Worm (Caenorhabditis elegans) whole organism, L4 larva: Measurements from ENCODE around the gene C45B11.2.

Experiments
- F49E8.2 ChIP-seq: sonication (generic microtip); optimal IDR thresholded peaks from 2 replicates; lab custom pipeline; 2016; ENCODE audit warnings: missing compliant biosample characterization, mild to moderate bottlenecking, missing genetic modification characterization, borderline replicate concordance
- Y75B8A.6 ChIP-seq: fragments of 200-800 bp; sonication (Bioruptor generic); IDR thresholded peaks from 2 replicates; pipeline ENCODE4 v1.3.6; 2022; ENCODE audit warnings: missing genetic modification reagents, missing genetic modification characterization, missing compliant biosample characterization
- ZK546.5 ChIP-seq, 2 experiments: sonication (generic microtip); optimal IDR thresholded peaks; 2 replicates each; lab custom pipeline; 2017; ENCODE audit warnings: missing biosample characterization in 2 of 2, missing genetic modification characterization in 2 of 2
- ama-1 ChIP-seq: fragments of 150-350 bp; optimal IDR thresholded peaks from 2 replicates; lab custom pipeline; 2014; ENCODE audit warnings: inconsistent platforms, mixed read lengths
- ceh-82 ChIP-seq: sonication (generic microtip); optimal IDR thresholded peaks from 2 replicates; lab custom pipeline; 2017; ENCODE audit warnings: missing biosample characterization, missing genetic modification characterization
- cey-2 ChIP-seq: sonication (generic microtip); optimal IDR thresholded peaks from 3 replicates; lab custom pipeline; 2017; ENCODE audit warnings: missing genetic modification characterization, mild to moderate bottlenecking, missing compliant biosample characterization, antibody characterized with exemption, borderline replicate concordance; ENCODE audit not compliant: insufficient read depth
- dpl-1 ChIP-seq: fragments of 150-350 bp; optimal IDR thresholded peaks from 2 replicates; lab custom pipeline; 2014; ENCODE audit warnings: missing biosample characterization, missing genetic modification reagents, missing genetic modification characterization
- lin-15B ChIP-seq: fragments of 150-350 bp; sonication (generic microtip); optimal IDR thresholded peaks from 3 replicates; lab custom pipeline; 2014; ENCODE audit warnings: missing biosample characterization, missing genetic modification characterization
- lin-38 ChIP-seq: fragments of 200-800 bp; sonication (Bioruptor generic); IDR thresholded peaks from 2 replicates; pipeline ENCODE4 v1.3.6; 2022; ENCODE audit warnings: missing genetic modification reagents, missing genetic modification characterization, missing compliant biosample characterization
- lsy-2 ChIP-seq, 2 experiments: fragments of 150-350 bp in 1 of 2; sonication (generic microtip) in 1 of 2; optimal IDR thresholded peaks; 2 replicates each; lab custom pipeline; 2014 to 2017; ENCODE audit warnings: missing biosample characterization in 2 of 2, missing genetic modification characterization in 2 of 2
- nhr-41 ChIP-seq: fragments of 200-800 bp; sonication (Bioruptor generic); IDR thresholded peaks from 2 replicates; pipeline ENCODE4 v1.3.6; 2022; ENCODE audit warnings: missing genetic modification reagents, missing genetic modification characterization, missing compliant biosample characterization
- zfp-3 ChIP-seq: fragments of 200-800 bp; sonication (Bioruptor generic); conservative IDR thresholded peaks from 2 replicates; pipeline ENCODE4 v1.3.6; 2022; ENCODE audit warnings: missing genetic modification reagents, missing genetic modification characterization, missing compliant biosample characterization
- ztf-11 ChIP-seq: fragments of 150-350 bp; optimal IDR thresholded peaks from 2 replicates; lab custom pipeline; 2014; ENCODE audit warnings: missing biosample characterization, missing genetic modification characterization

DNA sequence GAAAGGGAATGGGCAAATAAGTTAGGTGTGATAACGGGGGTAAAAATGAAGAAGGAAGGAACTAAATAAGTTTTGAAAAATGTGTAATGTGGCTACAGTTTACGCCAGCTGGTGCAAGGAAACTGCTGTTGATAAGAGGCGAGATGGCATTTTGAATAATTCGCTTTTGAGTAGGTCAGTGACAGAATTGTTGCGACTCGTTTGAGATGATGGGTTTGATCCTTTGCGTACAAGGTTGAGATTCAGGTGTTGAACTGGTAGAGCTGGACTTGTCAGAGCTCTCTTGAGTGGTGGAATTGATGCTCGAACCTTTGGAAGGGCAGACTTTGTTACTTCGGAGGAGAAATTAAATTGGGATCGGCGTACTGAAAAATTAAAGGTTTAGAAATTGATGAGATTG, 30.7 kb upstream of the C45B11.2 start:
- TF ChIP-seq ama-1 (lab: Kevin White, UChicago) (no peak), ztf-11 (tag; lab: Kevin White, UChicago) (no peak), ceh-82 (tag; lab: Kevin White, UChicago) (no peak), cey-2 (tag; lab: Kevin White, UChicago) (no peak), zfp-3 (GFP tag; lab: Robert Waterston, UW) (no peak), F49E8.2 (tag; lab: Kevin White, UChicago) (no peak), nhr-41 (no peak), dpl-1 (no peak), ZK546.5 (tag; optimal IDR thresholded peaks at IDR 0.05; lab: Kevin White, UChicago) (no peak), Y75B8A.6 (GFP tag; lab: Robert Waterston, UW) (no peak), lin-38 (no peak), lsy-2 (tag; optimal IDR thresholded peaks at IDR 0.05; lab: Kevin White, UChicago) (no peak), lin-15B (no peak)
